Fruit fly (Drosophila melanogaster): ENCODE measurements around the gene CG31709.
A peak's percentile ranks its signal among the peaks of the same experiment; 100 is the strongest.

The CG31709 gene

DNA sequence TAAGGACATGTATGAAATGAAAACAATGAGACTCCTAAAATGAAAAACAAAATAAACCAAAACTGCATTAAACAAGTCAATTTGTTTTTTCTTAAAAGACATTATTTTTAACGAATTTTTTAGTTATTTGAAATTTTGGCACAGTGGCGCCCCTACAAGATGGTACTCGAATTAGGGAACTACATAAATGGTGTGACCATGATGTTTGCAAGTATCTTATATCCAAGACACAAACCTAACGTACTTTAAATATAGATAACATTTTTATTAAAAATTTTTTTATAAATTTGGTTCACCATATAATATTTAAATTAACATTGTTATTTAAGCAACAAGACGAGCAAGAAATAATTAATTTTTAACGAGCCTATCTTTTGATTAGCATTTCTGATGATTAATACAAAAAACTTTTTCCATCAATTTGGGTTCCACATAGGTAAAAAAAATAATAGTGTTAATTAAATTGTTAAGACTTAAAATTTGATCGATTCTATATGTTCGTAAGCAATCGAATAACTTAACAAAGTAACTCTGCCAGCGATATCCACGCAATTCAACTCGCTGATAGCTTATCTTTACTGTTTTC is 39.4 kb downstream of the CG31709 start, which contains the start of gene CG17855 (continued):
- TF ChIP-seq Taf1 (GFP tag; IDR thresholded peaks at IDR 0.05) = no peak
- TF ChIP-seq dmrt99B (tag; optimal IDR thresholded peaks at IDR 0.05) = no peak
- no peak for TF ChIP-seq onecut (GFP tag; IDR thresholded peaks at IDR 0.05)
- TF ChIP-seq CG12299 (tag; optimal IDR thresholded peaks at IDR 0.05) = no peak
- TF ChIP-seq wor (GFP tag; IDR thresholded peaks at IDR 0.05) = no peak
- TF ChIP-seq eve (GFP tag; optimal IDR thresholded peaks at IDR 0.05) = no peak
- no peak for TF ChIP-seq CG15269 (tag; optimal IDR thresholded peaks at IDR 0.05)
- no peak for TF ChIP-seq Hr51 (GFP tag; optimal IDR thresholded peaks at IDR 0.05)
- TF ChIP-seq Antp (GFP tag; optimal IDR thresholded peaks at IDR 0.05) = no peak
- TF ChIP-seq CG4360 (GFP tag; IDR thresholded peaks at IDR 0.05) = no peak
- no peak for TF ChIP-seq hbn (GFP tag; IDR thresholded peaks at IDR 0.05; ENCODE audit: partially characterized antibody)
- no peak for TF ChIP-seq CG7745 (tag; optimal IDR thresholded peaks at IDR 0.05)
- no peak for TF ChIP-seq CG9215 (GFP tag; IDR thresholded peaks at IDR 0.05)
- TF ChIP-seq CG6689 (GFP tag; IDR thresholded peaks at IDR 0.05) = no peak
- no peak for TF ChIP-seq pfk (GFP tag; optimal IDR thresholded peaks at IDR 0.05)
- TF ChIP-seq Aef1 (GFP tag; IDR thresholded peaks at IDR 0.05) = no peak
- TF ChIP-seq ken (GFP tag; IDR thresholded peaks at IDR 0.05) = no peak
- no peak for TF ChIP-seq ci (GFP tag; IDR thresholded peaks at IDR 0.05)
- no peak for TF ChIP-seq cg (GFP tag; optimal IDR thresholded peaks at IDR 0.05)
- TF ChIP-seq pho (GFP tag; optimal IDR thresholded peaks at IDR 0.05) = no peak
- no peak for TF ChIP-seq B-H1 (GFP tag; IDR thresholded peaks at IDR 0.05)
- no peak for TF ChIP-seq zen2 (GFP tag; IDR thresholded peaks at IDR 0.05; ENCODE audit: partially characterized antibody)
- no peak for TF ChIP-seq fru (optimal IDR thresholded peaks at IDR 0.05)
- TF ChIP-seq kni (GFP tag; optimal IDR thresholded peaks at IDR 0.05) = no peak
- TF ChIP-seq Deaf1 (tag; optimal IDR thresholded peaks at IDR 0.05) = no peak
- TF ChIP-seq ind (GFP tag; optimal IDR thresholded peaks at IDR 0.05) = no peak
- no peak for TF ChIP-seq Hmx (GFP tag; optimal IDR thresholded peaks at IDR 0.05)
- no peak for TF ChIP-seq CG13424 (tag; optimal IDR thresholded peaks at IDR 0.05)
- no peak for TF ChIP-seq CG32767 (GFP tag; IDR thresholded peaks at IDR 0.05)
- TF ChIP-seq Sry-β (GFP tag; optimal IDR thresholded peaks at IDR 0.05) = no peak
- TF ChIP-seq CG4820 (GFP tag; optimal IDR thresholded peaks at IDR 0.05) = no peak
- no peak for TF ChIP-seq Asciz (GFP tag; optimal IDR thresholded peaks at IDR 0.05)
- TF ChIP-seq ems (GFP tag; optimal IDR thresholded peaks at IDR 0.05) = no peak
- no peak for TF ChIP-seq CoRest (tag; optimal IDR thresholded peaks at IDR 0.05)
- TF ChIP-seq CG9817 (tag; optimal IDR thresholded peaks at IDR 0.05) = no peak
- TF ChIP-seq ham (GFP tag; IDR thresholded peaks at IDR 0.05) = no peak
- TF ChIP-seq her (GFP tag; optimal IDR thresholded peaks at IDR 0.05) = no peak
- no peak for TF ChIP-seq CG18764 (GFP tag; optimal IDR thresholded peaks at IDR 0.05)
- no peak for TF ChIP-seq CG10979 (tag; optimal IDR thresholded peaks at IDR 0.05)
- no peak for TF ChIP-seq bsh (GFP tag; optimal IDR thresholded peaks at IDR 0.05)
- TF ChIP-seq br (optimal IDR thresholded peaks at IDR 0.05) = no peak
- TF ChIP-seq gsb (GFP tag; IDR thresholded peaks at IDR 0.05) = no peak
- TF ChIP-seq Six4 (GFP tag; optimal IDR thresholded peaks at IDR 0.05) = no peak
- TF ChIP-seq CG10366 (GFP tag; IDR thresholded peaks at IDR 0.05) = no peak
- TF ChIP-seq exex (tag; optimal IDR thresholded peaks at IDR 0.05) = peak; percentile 15
- TF ChIP-seq sna (GFP tag; IDR thresholded peaks at IDR 0.05; ENCODE audit: partially characterized antibody) = no peak
- no peak for TF ChIP-seq CG6683 (GFP tag; optimal IDR thresholded peaks at IDR 0.05)
- TF ChIP-seq Ptx1 (GFP tag; IDR thresholded peaks at IDR 0.05) = no peak
- no peak for TF ChIP-seq CG8290 (GFP tag; optimal IDR thresholded peaks at IDR 0.05)
- no peak for TF ChIP-seq CG8290 (tag; optimal IDR thresholded peaks at IDR 0.05)
- TF ChIP-seq CG7839 (tag; optimal IDR thresholded peaks at IDR 0.05) = no peak
- TF ChIP-seq Tbp (GFP tag; optimal IDR thresholded peaks at IDR 0.05) = no peak

Data from whole organism, embryonic.